Worm (Caenorhabditis elegans): Measurements from ENCODE around the gene F35G12.5.

Gene F35G12.5

ce11 chrIII:4622375-4623130 lies 38.6 kb downstream of the F35G12.5 start, which contains the start of gene lron-5:
TSS of gene lron-5 (plus strand) at chrIII:4623029.
- TF ChIP-seq zag-1 (tag; optimal IDR thresholded peaks at IDR 0.05) = no peak
- TF ChIP-seq lin-13 (GFP tag; optimal IDR thresholded peaks at IDR 0.05) = no peak
- TF ChIP-seq peb-1 (tag; optimal IDR thresholded peaks at IDR 0.05) = no peak
- TF ChIP-seq fos-1 (tag; optimal IDR thresholded peaks at IDR 0.05) = no peak
- TF ChIP-seq lsy-2 (tag; optimal IDR thresholded peaks at IDR 0.05) = no peak
- TF ChIP-seq mbf-1 (tag; optimal IDR thresholded peaks at IDR 0.05) = no peak
- no peak for TF ChIP-seq elt-1 (tag; optimal IDR thresholded peaks at IDR 0.05)
- TF ChIP-seq nhr-23 (tag; optimal IDR thresholded peaks at IDR 0.05) = no peak
- TF ChIP-seq C34F6.9 (tag; optimal IDR thresholded peaks at IDR 0.05) = no peak
- TF ChIP-seq R02D3.7 (tag; optimal IDR thresholded peaks at IDR 0.05) = no peak
- no peak for TF ChIP-seq nhr-10 (tag; optimal IDR thresholded peaks at IDR 0.05)
- TF ChIP-seq sma-9 (GFP tag; optimal IDR thresholded peaks at IDR 0.05) = no peak
- no peak for TF ChIP-seq sma-9 (tag; optimal IDR thresholded peaks at IDR 0.05)
- no peak for TF ChIP-seq nhr-11 (tag; optimal IDR thresholded peaks at IDR 0.05)

- TF ChIP-seq nhr-12 (tag; optimal IDR thresholded peaks at IDR 0.05) = no peak
- TF ChIP-seq ZK546.5 (tag; optimal IDR thresholded peaks at IDR 0.05) = no peak
- no peak for TF ChIP-seq ceh-82 (tag; optimal IDR thresholded peaks at IDR 0.05)
- no peak for TF ChIP-seq alr-1 (tag; optimal IDR thresholded peaks at IDR 0.05)
- no peak for TF ChIP-seq R02D3.7 (tag; optimal IDR thresholded peaks at IDR 0.05)
- no peak for TF ChIP-seq nhr-23 (tag; optimal IDR thresholded peaks at IDR 0.05)
- TF ChIP-seq snpc-4 (tag; optimal IDR thresholded peaks at IDR 0.05) = no peak
- TF ChIP-seq dmd-4 (tag; optimal IDR thresholded peaks at IDR 0.05) = no peak
- TF ChIP-seq lin-39 (tag; optimal IDR thresholded peaks at IDR 0.05) = no peak
- TF ChIP-seq unc-62 (GFP tag; optimal IDR thresholded peaks at IDR 0.05) = no peak
- TF ChIP-seq F13H6.1 (tag; optimal IDR thresholded peaks at IDR 0.05) = no peak
- no peak for TF ChIP-seq C34F6.9 (tag; optimal IDR thresholded peaks at IDR 0.05)
- no peak for TF ChIP-seq peb-1 (tag; optimal IDR thresholded peaks at IDR 0.05)
- TF ChIP-seq sem-4 (tag; optimal IDR thresholded peaks at IDR 0.05) = no peak
- TF ChIP-seq egl-27 (tag; optimal IDR thresholded peaks at IDR 0.05) = no peak
Measured at ce11 chrIII:4626148-4626922, 42.4 kb downstream of the F35G12.5 start.

ce11 chrIII:4628165-4628564 lies 44.2 kb downstream of the F35G12.5 start, which contains the start of gene clec-151:
TSS of gene clec-151 (plus strand) at chrIII:4628465.
- TF ChIP-seq ceh-16 (tag; optimal IDR thresholded peaks at IDR 0.05) = no peak
- no peak for TF ChIP-seq ama-1 (optimal IDR thresholded peaks at IDR 0.05)
- no peak for TF ChIP-seq lsy-2 (tag; optimal IDR thresholded peaks at IDR 0.05)
- no peak for TF ChIP-seq R02D3.7 (tag; optimal IDR thresholded peaks at IDR 0.05)
- TF ChIP-seq C34F6.9 (tag; optimal IDR thresholded peaks at IDR 0.05) = no peak
- TF ChIP-seq alr-1 (tag; optimal IDR thresholded peaks at IDR 0.05) = no peak
- no peak for TF ChIP-seq mdl-1 (tag; optimal IDR thresholded peaks at IDR 0.05)
- no peak for TF ChIP-seq unc-62 (GFP tag; optimal IDR thresholded peaks at IDR 0.05)
- TF ChIP-seq ztf-1 (GFP tag; conservative IDR thresholded peaks at IDR 0.05) = no peak
- no peak for TF ChIP-seq ceh-82 (tag; optimal IDR thresholded peaks at IDR 0.05)
- TF ChIP-seq gmeb-1 (tag; optimal IDR thresholded peaks at IDR 0.05) = no peak
- TF ChIP-seq nhr-25 (tag; optimal IDR thresholded peaks at IDR 0.05) = no peak
- TF ChIP-seq blmp-1 (tag; optimal IDR thresholded peaks at IDR 0.05; ENCODE audit: insufficient read depth) = no peak
- no peak for TF ChIP-seq ztf-4 (tag; optimal IDR thresholded peaks at IDR 0.05)
- no peak for TF ChIP-seq nhr-10 (tag; optimal IDR thresholded peaks at IDR 0.05)
- no peak for TF ChIP-seq skn-1 (tag; optimal IDR thresholded peaks at IDR 0.05)
- no peak for TF ChIP-seq Y55F3AM.14 (GFP tag; optimal IDR thresholded peaks at IDR 0.05)

- TF ChIP-seq skn-1 (tag; optimal IDR thresholded peaks at IDR 0.05) (no peak), alr-1 (tag; optimal IDR thresholded peaks at IDR 0.05) (no peak), ZK546.5 (tag; optimal IDR thresholded peaks at IDR 0.05) (no peak), nhr-6 (tag; optimal IDR thresholded peaks at IDR 0.05) (no peak), ceh-16 (tag; optimal IDR thresholded peaks at IDR 0.05) (no peak), dmd-4 (tag; optimal IDR thresholded peaks at IDR 0.05) (no peak), ceh-82 (tag; optimal IDR thresholded peaks at IDR 0.05) (no peak), C34F6.9 (tag; optimal IDR thresholded peaks at IDR 0.05) (no peak), nhr-129 (tag; optimal IDR thresholded peaks at IDR 0.05) (no peak), sem-4 (tag; optimal IDR thresholded peaks at IDR 0.05) (no peak), nhr-25 (tag; optimal IDR thresholded peaks at IDR 0.05) (no peak), snpc-4 (tag; optimal IDR thresholded peaks at IDR 0.05) (no peak), unc-55 (GFP tag; optimal IDR thresholded peaks at IDR 0.05) (no peak), nhr-237 (tag; optimal IDR thresholded peaks at IDR 0.05) (no peak), lin-39 (tag; optimal IDR thresholded peaks at IDR 0.05) (no peak), R02D3.7 (tag; optimal IDR thresholded peaks at IDR 0.05) (no peak), ama-1 (optimal IDR thresholded peaks at IDR 0.05) (no peak), unc-39 (tag; optimal IDR thresholded peaks at IDR 0.05) (no peak), crh-2 (tag; optimal IDR thresholded peaks at IDR 0.05) (no peak)
Measured at ce11 chrIII:4634947-4635346, 51.0 kb downstream of the F35G12.5 start, which contains the start of gene clec-153. TSS of gene clec-153 (plus strand) at chrIII:4635247.

Data from whole organism, L2 larva.